Worm (Caenorhabditis elegans) whole organism, L4/young adult: ENCODE measurements around the gene cdh-7.

Experiments
- W03F9.2 ChIP-seq: fragments of 150-350 bp; optimal IDR thresholded peaks from 2 replicates; lab custom pipeline; 2014; ENCODE audit warnings: missing biosample characterization, missing genetic modification characterization
- dao-5 ChIP-seq: sonication (generic microtip); optimal IDR thresholded peaks from 2 replicates; lab custom pipeline; 2016; ENCODE audit warnings: missing genotype, missing genetic modification characterization, moderate library complexity, missing compliant biosample characterization
- him-1 ChIP-seq: sonication (generic microtip); optimal IDR thresholded peaks from 2 replicates; lab custom pipeline; 2016; ENCODE audit warnings: missing genotype, missing genetic modification reagents, missing genetic modification characterization, missing compliant biosample characterization

- TF ChIP-seq him-1 (tag; lab: Kevin White, UChicago) (no peak), dao-5 (no peak), W03F9.2 (tag; lab: Kevin White, UChicago) (no peak)
Observed at ce11 chrII:14799367-14799766, 43.7 kb upstream of the cdh-7 start.
